Fruit fly (Drosophila melanogaster): Measurements from ENCODE around the gene Cyp1.

Gene Cyp1

dm6 chrX:16318858-16319557 is 1.2 kb downstream of the Cyp1 start (continued):
- TF ChIP-seq CG6854 (GFP tag; optimal IDR thresholded peaks at IDR 0.05) (no peak), dac (GFP tag; optimal IDR thresholded peaks at IDR 0.05) (peak; percentile 45), Gug (GFP tag; IDR thresholded peaks at IDR 0.05) (peak; percentile 76), Hr39 (GFP tag; optimal IDR thresholded peaks at IDR 0.05) (peak; percentile 73), OdsH (GFP tag; optimal IDR thresholded peaks at IDR 0.05) (peak; percentile 79), Lpt (GFP tag; optimal IDR thresholded peaks at IDR 0.05) (peak; percentile 72), CG7368 (GFP tag; optimal IDR thresholded peaks at IDR 0.05) (no peak), spab (GFP tag; optimal IDR thresholded peaks at IDR 0.05) (peak; percentile 58), fd59A (GFP tag; optimal IDR thresholded peaks at IDR 0.05) (peak; percentile 57), eg (GFP tag; IDR thresholded peaks at IDR 0.05) (peak; percentile 78; the same call in 2 of the 3 replicates), Ets96B (tag; optimal IDR thresholded peaks at IDR 0.05) (peak; percentile 74), CG4318 (GFP tag; optimal IDR thresholded peaks at IDR 0.05) (peak; percentile 58), Hr4 (GFP tag; optimal IDR thresholded peaks at IDR 0.05) (peak; percentile 79), salr (GFP tag; optimal IDR thresholded peaks at IDR 0.05) (no peak), CG15336 (GFP tag; IDR thresholded peaks at IDR 0.05) (peak; percentile 75), Ets21C (GFP tag; optimal IDR thresholded peaks at IDR 0.05) (peak; percentile 50), vri (GFP tag; optimal IDR thresholded peaks at IDR 0.05) (peak; percentile 87), Sox15 (GFP tag; optimal IDR thresholded peaks at IDR 0.05) (peak; percentile 60), lz (GFP tag; optimal IDR thresholded peaks at IDR 0.05) (peak; percentile 42), achi (GFP tag; optimal IDR thresholded peaks at IDR 0.05) (no peak), dsx (GFP tag; optimal IDR thresholded peaks at IDR 0.05; ENCODE audit: poor library complexity, severe bottlenecking) (peak; percentile 49), CG11762 (GFP tag; optimal IDR thresholded peaks at IDR 0.05; ENCODE audit: insufficient read depth) (peak; percentile 69), Sox102F (GFP tag; optimal IDR thresholded peaks at IDR 0.05) (no peak), CG11902 (GFP tag; optimal IDR thresholded peaks at IDR 0.05) (peak; percentile 51), CG8119 (GFP tag; IDR thresholded peaks at IDR 0.05) (peak; percentile 78)

- no peak for TF ChIP-seq Sox15 (GFP tag; optimal IDR thresholded peaks at IDR 0.05)
- no peak for TF ChIP-seq achi (GFP tag; optimal IDR thresholded peaks at IDR 0.05)
- peak; percentile 74 for TF ChIP-seq Eip78C (GFP tag)
- TF ChIP-seq esn (GFP tag; optimal IDR thresholded peaks at IDR 0.05), result peak; percentile 23
- no peak for TF ChIP-seq Eip93F (GFP tag; optimal IDR thresholded peaks at IDR 0.05)
- TF ChIP-seq spab (GFP tag; optimal IDR thresholded peaks at IDR 0.05), result no peak
- peak; percentile 7 for TF ChIP-seq CG3032 (tag; optimal IDR thresholded peaks at IDR 0.05)
- no peak for TF ChIP-seq CG4318 (GFP tag; optimal IDR thresholded peaks at IDR 0.05)
- no peak for TF ChIP-seq fd59A (GFP tag; optimal IDR thresholded peaks at IDR 0.05)
- no peak for TF ChIP-seq fd85E (GFP tag; optimal IDR thresholded peaks at IDR 0.05)
- no peak for TF ChIP-seq CG6808 (GFP tag; optimal IDR thresholded peaks at IDR 0.05)
- no peak for TF ChIP-seq CG11902 (GFP tag; optimal IDR thresholded peaks at IDR 0.05)
- TF ChIP-seq Eip75B (GFP tag; optimal IDR thresholded peaks at IDR 0.05), result no peak
- no peak for TF ChIP-seq CG16779 (tag; optimal IDR thresholded peaks at IDR 0.05)
- TF ChIP-seq CG11762 (GFP tag; optimal IDR thresholded peaks at IDR 0.05; ENCODE audit: insufficient read depth), result no peak
- TF ChIP-seq fkh (GFP tag; optimal IDR thresholded peaks at IDR 0.05), result peak; percentile 53
- no peak for TF ChIP-seq CG10631 (GFP tag; optimal IDR thresholded peaks at IDR 0.05)
- no peak for TF ChIP-seq CG32006 (GFP tag; optimal IDR thresholded peaks at IDR 0.05)
- TF ChIP-seq CG8119 (GFP tag; IDR thresholded peaks at IDR 0.05), result no peak
- no peak for TF ChIP-seq acj6 (GFP tag; optimal IDR thresholded peaks at IDR 0.05)
- no peak for TF ChIP-seq Hr4 (GFP tag; optimal IDR thresholded peaks at IDR 0.05)
- TF ChIP-seq vri (GFP tag; optimal IDR thresholded peaks at IDR 0.05), result no peak
- TF ChIP-seq Hr38 (GFP tag; optimal IDR thresholded peaks at IDR 0.05), result no peak
- no peak for TF ChIP-seq Ets96B (tag; optimal IDR thresholded peaks at IDR 0.05)
- no peak for TF ChIP-seq dsx (GFP tag; optimal IDR thresholded peaks at IDR 0.05; ENCODE audit: poor library complexity, severe bottlenecking)
- no peak for TF ChIP-seq CG6854 (GFP tag; optimal IDR thresholded peaks at IDR 0.05)
- TF ChIP-seq CG3919 (GFP tag; optimal IDR thresholded peaks at IDR 0.05), result no peak
Measured at dm6 chrX:16313078-16313875, 6.9 kb downstream of the Cyp1 start, which contains the start of the genes CG9915 and SWIP. TSS of gene CG9915 (minus strand) at chrX:16313138. TSS of gene SWIP (plus strand) at chrX:16313709.
